Worm (Caenorhabditis elegans): Measurements from ENCODE around the gene lin-13.
A peak's percentile ranks its signal among the peaks of the same experiment; 100 is the strongest.

lin-13 gene

DNA sequence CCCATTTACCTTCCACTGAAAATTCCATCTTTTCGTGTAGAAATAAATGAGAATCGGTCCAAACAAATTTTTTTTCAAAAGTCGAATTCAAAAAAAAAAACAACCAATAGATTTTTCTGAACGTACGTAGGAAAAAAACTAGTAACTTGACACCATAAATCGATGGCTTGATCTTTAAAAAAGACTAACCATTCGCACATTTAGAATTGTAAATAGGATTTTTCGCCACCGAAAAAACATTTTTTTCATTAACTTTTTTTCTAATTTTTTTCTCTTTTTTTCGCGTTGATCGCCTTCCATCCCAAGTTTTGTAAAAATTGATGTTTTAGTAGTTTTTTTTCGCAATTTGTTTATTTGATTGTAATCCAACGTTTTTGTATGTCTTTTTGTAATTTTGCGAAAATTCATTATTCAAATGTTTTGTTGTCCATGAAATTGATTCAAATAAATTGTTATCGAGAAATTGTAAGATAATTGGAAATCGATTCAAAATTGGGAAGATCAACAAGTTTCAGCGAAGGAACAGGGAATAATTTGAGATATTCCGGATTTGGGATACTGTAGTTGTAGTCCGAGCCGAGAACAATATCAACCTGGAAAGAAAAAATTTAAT lies 28.5 kb upstream of the lin-13 start:
- TF ChIP-seq ceh-16 (tag; optimal IDR thresholded peaks at IDR 0.05) (no peak), ztf-4 (tag; optimal IDR thresholded peaks at IDR 0.05) (peak; percentile 25), blmp-1 (tag; optimal IDR thresholded peaks at IDR 0.05; ENCODE audit: insufficient read depth) (no peak)

DNA sequence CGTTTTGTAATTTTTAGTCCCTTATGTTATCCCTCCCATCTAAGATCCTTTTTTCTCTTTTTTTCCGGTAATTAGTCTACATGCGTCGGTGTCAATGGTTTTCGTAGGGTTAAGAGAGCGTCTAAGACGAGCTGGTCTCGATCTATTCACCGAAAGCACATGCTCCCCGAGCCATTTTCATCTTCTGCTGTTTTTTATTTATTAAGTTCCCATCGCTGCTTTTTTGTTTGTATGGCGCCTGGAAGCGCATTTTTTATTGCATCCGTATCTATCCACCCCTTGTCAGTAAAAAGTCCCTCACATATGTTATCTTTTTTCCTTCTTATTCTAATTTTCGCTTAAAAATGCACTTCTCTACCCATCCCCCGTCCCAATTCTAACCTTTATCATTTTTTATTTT lies 27.5 kb upstream of the lin-13 start:
- no peak for TF ChIP-seq lin-11 (tag; optimal IDR thresholded peaks at IDR 0.05)
- peak; percentile 12 for TF ChIP-seq nhr-21 (tag; optimal IDR thresholded peaks at IDR 0.05)
- TF ChIP-seq mab-5 (tag; optimal IDR thresholded peaks at IDR 0.05), result no peak
- peak; percentile 20 for TF ChIP-seq Y55F3AM.14 (GFP tag; optimal IDR thresholded peaks at IDR 0.05)

DNA sequence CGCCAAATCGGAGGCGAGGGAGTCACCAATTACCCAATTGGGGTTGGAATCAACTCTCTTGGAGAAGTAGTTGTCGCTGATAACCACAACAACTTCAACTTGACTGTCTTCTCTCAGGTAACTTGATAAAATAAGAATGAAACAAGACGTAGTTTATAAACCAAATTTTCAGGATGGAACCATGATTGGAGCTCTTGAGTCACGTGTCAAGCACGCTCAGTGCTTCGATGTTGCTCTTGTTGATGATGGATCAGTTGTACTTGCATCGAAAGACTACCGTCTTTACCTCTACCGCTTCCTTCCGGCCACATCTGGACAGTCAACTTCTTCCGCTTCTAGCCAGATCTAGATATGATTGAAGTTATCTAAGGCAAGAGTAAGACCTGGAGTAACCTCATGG lies 26.7 kb upstream of the lin-13 start:
- TF ChIP-seq lin-39 (tag; optimal IDR thresholded peaks at IDR 0.05), result no peak
- TF ChIP-seq mdl-1 (tag; optimal IDR thresholded peaks at IDR 0.05), result no peak
- TF ChIP-seq nhr-10 (tag; optimal IDR thresholded peaks at IDR 0.05), result no peak
- no peak for TF ChIP-seq unc-62 (GFP tag; optimal IDR thresholded peaks at IDR 0.05)
- no peak for TF ChIP-seq egl-27 (tag; optimal IDR thresholded peaks at IDR 0.05)
- no peak for TF ChIP-seq elt-1 (tag; optimal IDR thresholded peaks at IDR 0.05)

- TF ChIP-seq sem-4 (tag; optimal IDR thresholded peaks at IDR 0.05), result no peak
- TF ChIP-seq lsy-2 (tag; optimal IDR thresholded peaks at IDR 0.05), result no peak
- TF ChIP-seq fos-1 (tag; optimal IDR thresholded peaks at IDR 0.05), result no peak
- TF ChIP-seq R02D3.7 (tag; optimal IDR thresholded peaks at IDR 0.05), result no peak
- TF ChIP-seq snpc-4 (tag; optimal IDR thresholded peaks at IDR 0.05), result no peak
- TF ChIP-seq elt-1 (tag; optimal IDR thresholded peaks at IDR 0.05), result no peak
- no peak for TF ChIP-seq mab-5 (tag; optimal IDR thresholded peaks at IDR 0.05)
- TF ChIP-seq egl-27 (tag; optimal IDR thresholded peaks at IDR 0.05), result no peak
- TF ChIP-seq nhr-12 (tag; optimal IDR thresholded peaks at IDR 0.05), result no peak
- no peak for TF ChIP-seq nhr-6 (tag; optimal IDR thresholded peaks at IDR 0.05)
- TF ChIP-seq ama-1 (optimal IDR thresholded peaks at IDR 0.05), result no peak
These were observed 24.8 kb upstream of the lin-13 start for ce11 chrIII:7734105-7734504.

DNA sequence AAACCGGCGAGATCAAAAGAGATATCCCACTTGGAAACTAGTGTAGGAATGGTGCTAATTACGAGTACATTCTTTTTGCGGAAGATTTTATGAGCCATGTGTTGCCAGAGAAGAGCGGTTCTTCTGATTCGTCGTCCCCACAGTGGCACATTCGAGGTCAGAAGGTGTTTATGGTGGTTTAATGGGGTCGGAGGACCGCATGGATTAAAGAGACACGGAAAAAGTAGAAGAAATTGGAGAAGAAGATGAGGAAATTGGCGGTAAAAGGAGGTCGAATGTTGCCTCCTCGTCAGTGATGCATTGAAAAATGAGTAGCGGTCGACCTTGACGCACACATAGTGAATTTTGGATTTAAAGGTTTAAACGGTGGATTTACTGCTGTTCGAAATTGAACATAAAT lies 24.3 kb upstream of the lin-13 start:
- TF ChIP-seq ztf-1 (GFP tag; conservative IDR thresholded peaks at IDR 0.05), result no peak
- peak; percentile 22 for TF ChIP-seq nhr-129 (tag; optimal IDR thresholded peaks at IDR 0.05)
- TF ChIP-seq nhr-25 (tag; optimal IDR thresholded peaks at IDR 0.05), result peak; percentile 4

DNA sequence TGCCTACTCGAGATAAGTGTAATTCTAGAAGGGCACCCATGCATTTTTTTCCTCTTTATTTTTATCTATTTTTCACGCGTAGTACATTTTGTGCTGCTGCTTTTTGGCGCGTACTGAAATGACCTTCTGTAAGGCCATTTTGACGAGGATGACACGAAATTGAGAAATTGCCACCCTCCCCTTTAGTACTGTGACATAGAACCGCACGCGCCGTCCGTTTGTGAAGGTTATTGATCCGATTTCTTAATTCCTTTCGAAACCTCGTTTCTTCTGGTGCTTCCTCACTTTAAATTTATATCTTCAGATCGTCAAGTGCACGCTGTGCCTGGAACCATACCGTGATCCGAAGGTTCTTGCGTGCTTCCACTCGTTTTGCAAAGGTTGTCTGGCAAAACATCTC lies 21.8 kb upstream of the lin-13 start:
- TF ChIP-seq unc-62 (GFP tag; optimal IDR thresholded peaks at IDR 0.05) (no peak), nhr-6 (tag; optimal IDR thresholded peaks at IDR 0.05) (no peak), F13H6.1 (tag; optimal IDR thresholded peaks at IDR 0.05) (no peak), nhr-25 (tag; optimal IDR thresholded peaks at IDR 0.05) (peak; percentile 17), dmd-4 (tag; optimal IDR thresholded peaks at IDR 0.05) (no peak), nhr-77 (tag; optimal IDR thresholded peaks at IDR 0.05) (no peak)

ce11 chrIII:7730331-7730730 lies 21.0 kb upstream of the lin-13 start:
- no peak for TF ChIP-seq nhr-12 (tag; optimal IDR thresholded peaks at IDR 0.05)
- no peak for TF ChIP-seq lin-13 (GFP tag; optimal IDR thresholded peaks at IDR 0.05)
- TF ChIP-seq C34F6.9 (tag; optimal IDR thresholded peaks at IDR 0.05), result no peak
- no peak for TF ChIP-seq lin-11 (tag; optimal IDR thresholded peaks at IDR 0.05)
- TF ChIP-seq sma-9 (GFP tag; optimal IDR thresholded peaks at IDR 0.05), result peak; percentile 29
- TF ChIP-seq sma-9 (tag; optimal IDR thresholded peaks at IDR 0.05), result no peak
- TF ChIP-seq nhr-237 (tag; optimal IDR thresholded peaks at IDR 0.05), result no peak
- no peak for TF ChIP-seq nhr-25 (tag; optimal IDR thresholded peaks at IDR 0.05)
- peak; percentile 85 for TF ChIP-seq fos-1 (tag; optimal IDR thresholded peaks at IDR 0.05)
- TF ChIP-seq zag-1 (tag; optimal IDR thresholded peaks at IDR 0.05), result no peak

Measured in whole organism, L2 larva.